Worm (Caenorhabditis elegans): ENCODE measurements around the gene Y105C5A.13.

DNA sequence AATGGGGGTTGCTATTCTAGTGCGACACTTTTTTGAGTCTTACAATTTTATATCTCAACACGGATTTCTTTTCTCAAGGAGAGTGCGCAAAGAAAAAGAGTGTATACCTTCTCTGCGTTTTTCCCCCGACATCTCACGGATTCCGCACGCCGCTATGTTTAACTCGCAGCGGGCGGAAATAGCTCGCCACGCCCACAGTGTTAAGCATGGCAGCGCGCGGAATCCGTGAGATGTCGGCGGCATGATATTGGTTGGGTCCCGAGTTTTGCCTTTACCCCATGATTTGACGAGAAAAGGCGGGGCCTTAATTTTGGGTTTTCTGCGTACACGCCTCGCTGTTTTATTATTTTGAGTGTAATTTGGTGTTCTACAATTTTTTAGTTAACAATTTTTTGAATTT, 50.8 kb downstream of the Y105C5A.13 start:
- no peak for TF ChIP-seq lin-13 (tag; optimal IDR thresholded peaks at IDR 0.05)
- TF ChIP-seq snpc-4 (tag; optimal IDR thresholded peaks at IDR 0.05), result no peak
- no peak for TF ChIP-seq sem-2 (GFP tag; optimal IDR thresholded peaks at IDR 0.05)
- TF ChIP-seq mep-1 (tag; optimal IDR thresholded peaks at IDR 0.05), result no peak
- no peak for TF ChIP-seq lsy-2 (tag; optimal IDR thresholded peaks at IDR 0.05)
- no peak for TF ChIP-seq pha-4 (tag; optimal IDR thresholded peaks at IDR 0.05)

Data from whole organism, mixed stage, embryonic.